Worm (Caenorhabditis elegans) whole organism, young adult: Measurements from ENCODE around the gene srh-7.

Source experiments
- B0035.1 ChIP-seq: sonication (generic microtip); optimal IDR thresholded peaks from 2 replicates; lab custom pipeline; 2016; ENCODE audit warnings: missing genetic modification characterization, mild to moderate bottlenecking, missing compliant biosample characterization, missing genotype, missing genetic modification reagents
- B0261.1 ChIP-seq: sonication (generic microtip); optimal IDR thresholded peaks from 2 replicates; lab custom pipeline; 2016; ENCODE audit warnings: mild to moderate bottlenecking, missing genetic modification characterization, moderate library complexity, missing compliant biosample characterization
- B0336.3 ChIP-seq: fragments of 200-800 bp; sonication (Bioruptor generic); IDR thresholded peaks from 2 replicates; pipeline ENCODE4 v1.3.6; 2022; ENCODE audit warnings: missing genetic modification characterization, missing compliant biosample characterization
- F22D6.2 ChIP-seq: sonication (generic microtip); optimal IDR thresholded peaks from 2 replicates; lab custom pipeline; 2016; ENCODE audit warnings: mild to moderate bottlenecking, missing genetic modification characterization, missing compliant biosample characterization
- F49E8.2 ChIP-seq: sonication (generic microtip); optimal IDR thresholded peaks from 3 replicates; lab custom pipeline; 2017; ENCODE audit warnings: missing genetic modification characterization, mild to moderate bottlenecking, missing compliant biosample characterization, antibody characterized with exemption, moderate library complexity; ENCODE audit not compliant: insufficient read depth
- Y53G8AR.9 ChIP-seq: fragments of 200-800 bp; sonication (Bioruptor generic); conservative IDR thresholded peaks from 2 replicates; pipeline ENCODE4 v1.3.6; 2022; ENCODE audit warnings: missing genetic modification reagents, missing genetic modification characterization, missing compliant biosample characterization
- Y56A3A.18 ChIP-seq: fragments of 200-800 bp; sonication (Bioruptor generic); IDR thresholded peaks from 2 replicates; pipeline ENCODE4 v1.3.6; 2022; ENCODE audit warnings: missing genetic modification reagents, missing genetic modification characterization, missing compliant biosample characterization
- ZK185.1 ChIP-seq: sonication (generic microtip); optimal IDR thresholded peaks from 2 replicates; lab custom pipeline; 2016; ENCODE audit warnings: mild to moderate bottlenecking, missing genetic modification characterization, missing compliant biosample characterization; ENCODE audit not compliant: poor library complexity, severe bottlenecking
- bed-1 ChIP-seq: fragments of 200-800 bp; sonication (Bioruptor generic); IDR thresholded peaks from 2 replicates; pipeline ENCODE4 v1.3.6; 2022; ENCODE audit warnings: missing genetic modification reagents, missing genetic modification characterization, missing compliant biosample characterization
- cebp-2 ChIP-seq: fragments of 200-800 bp; sonication (Bioruptor generic); IDR thresholded peaks from 2 replicates; pipeline ENCODE4 v1.3.6; 2022; ENCODE audit warnings: missing genetic modification characterization, missing compliant biosample characterization
- ceh-100 ChIP-seq: fragments of 200-800 bp; sonication (Bioruptor generic); IDR thresholded peaks from 2 replicates; pipeline ENCODE4 v1.3.6; 2022; ENCODE audit warnings: missing genetic modification reagents, missing genetic modification characterization, missing compliant biosample characterization
- egl-44 ChIP-seq: fragments of 200-800 bp; sonication (Bioruptor generic); IDR thresholded peaks from 2 replicates; pipeline ENCODE4 v1.3.6; 2022; ENCODE audit warnings: missing genetic modification reagents, missing genetic modification characterization, missing compliant biosample characterization
- hlh-12 ChIP-seq: sonication (generic microtip); optimal IDR thresholded peaks from 2 replicates; lab custom pipeline; 2016; ENCODE audit warnings: missing genetic modification characterization, missing compliant biosample characterization
- hmg-1.2 ChIP-seq: fragments of 200-800 bp; sonication (Bioruptor generic); IDR thresholded peaks from 2 replicates; pipeline ENCODE4 v1.3.6; 2022; ENCODE audit warnings: missing genetic modification reagents, missing genetic modification characterization, missing compliant biosample characterization
- lin-26 ChIP-seq: fragments of 200-800 bp; sonication (Bioruptor generic); IDR thresholded peaks from 2 replicates; pipeline ENCODE4 v1.3.6; 2022; ENCODE audit warnings: missing genetic modification reagents, missing genetic modification characterization, missing compliant biosample characterization
- lin-40 ChIP-seq: sonication (generic microtip); optimal IDR thresholded peaks from 2 replicates; lab custom pipeline; 2016; ENCODE audit warnings: missing genetic modification characterization, mild to moderate bottlenecking, missing compliant biosample characterization, missing genotype, missing genetic modification reagents
- lin-54 ChIP-seq: fragments of 200-800 bp; sonication (Bioruptor generic); optimal IDR thresholded peaks from 2 replicates; lab custom pipeline; 2018; ENCODE audit warnings: mild to moderate bottlenecking, missing genetic modification characterization, missing compliant biosample characterization
- lsl-1 ChIP-seq: fragments of 200-800 bp; sonication (Bioruptor generic); optimal IDR thresholded peaks from 2 replicates; lab custom pipeline; 2018; ENCODE audit warnings: mild to moderate bottlenecking, missing genetic modification characterization, moderate library complexity, missing compliant biosample characterization
- madf-3 ChIP-seq: fragments of 200-800 bp; sonication (Bioruptor generic); IDR thresholded peaks from 2 replicates; pipeline ENCODE4 v1.3.6; 2022; ENCODE audit warnings: missing genetic modification reagents, missing genetic modification characterization, missing compliant biosample characterization
- madf-8 ChIP-seq: fragments of 200-800 bp; sonication (Bioruptor generic); conservative IDR thresholded peaks from 2 replicates; pipeline ENCODE4 v1.3.6; 2022; ENCODE audit warnings: missing genetic modification reagents, missing genetic modification characterization, missing compliant biosample characterization
- nfyb-1 ChIP-seq: fragments of 200-800 bp; sonication (Bioruptor generic); IDR thresholded peaks from 2 replicates; pipeline ENCODE4 v1.3.6; 2022; ENCODE audit warnings: missing genetic modification reagents, missing genetic modification characterization, missing compliant biosample characterization
- nhr-27 ChIP-seq: fragments of 200-800 bp; sonication (Bioruptor generic); optimal IDR thresholded peaks from 2 replicates; lab custom pipeline; 2018; ENCODE audit warnings: mild to moderate bottlenecking, missing genetic modification characterization, moderate library complexity, missing compliant biosample characterization
- nhr-80 ChIP-seq: sonication (generic microtip); optimal IDR thresholded peaks from 2 replicates; lab custom pipeline; 2016; ENCODE audit warnings: missing genetic modification characterization, missing compliant biosample characterization
- rec-8 ChIP-seq, 2 experiments: sonication (generic microtip); optimal IDR thresholded peaks; 2 replicates each; lab custom pipeline; 2016; ENCODE audit warnings: mild to moderate bottlenecking in 2 of 2, missing genetic modification characterization in 2 of 2, missing genetic modification reagents in 2 of 2, missing genotype in 2 of 2, missing biosample characterization in 1 of 2, missing compliant biosample characterization in 1 of 2, moderate library complexity in 1 of 2
- repo-1 ChIP-seq: sonication (generic microtip); optimal IDR thresholded peaks from 2 replicates; lab custom pipeline; 2017; ENCODE audit warnings: mild to moderate bottlenecking, missing genetic modification characterization, missing compliant biosample characterization
- sea-2 ChIP-seq: fragments of 200-800 bp; sonication (Bioruptor generic); IDR thresholded peaks from 2 replicates; pipeline ENCODE4 v1.3.6; 2022; ENCODE audit warnings: missing genetic modification characterization, missing compliant biosample characterization
- sptf-2 ChIP-seq: fragments of 200-800 bp; sonication (Bioruptor generic); optimal IDR thresholded peaks from 2 replicates; lab custom pipeline; 2018; ENCODE audit warnings: mild to moderate bottlenecking, missing genetic modification characterization, missing compliant biosample characterization
- xnd-1 ChIP-seq: sonication (generic microtip); optimal IDR thresholded peaks from 2 replicates; lab custom pipeline; 2016; ENCODE audit warnings: missing genotype, missing genetic modification reagents, missing genetic modification characterization, missing compliant biosample characterization
- ztf-22 ChIP-seq: fragments of 200-800 bp; sonication (Bioruptor generic); optimal IDR thresholded peaks from 2 replicates; lab custom pipeline; 2018; ENCODE audit warnings: mild to moderate bottlenecking, missing genetic modification characterization, moderate library complexity, missing compliant biosample characterization
- ztf-3 ChIP-seq: fragments of 200-800 bp; sonication (Bioruptor generic); optimal IDR thresholded peaks from 2 replicates; lab custom pipeline; 2018; ENCODE audit warnings: mild to moderate bottlenecking, missing genetic modification characterization, missing compliant biosample characterization

The srh-7 gene

DNA sequence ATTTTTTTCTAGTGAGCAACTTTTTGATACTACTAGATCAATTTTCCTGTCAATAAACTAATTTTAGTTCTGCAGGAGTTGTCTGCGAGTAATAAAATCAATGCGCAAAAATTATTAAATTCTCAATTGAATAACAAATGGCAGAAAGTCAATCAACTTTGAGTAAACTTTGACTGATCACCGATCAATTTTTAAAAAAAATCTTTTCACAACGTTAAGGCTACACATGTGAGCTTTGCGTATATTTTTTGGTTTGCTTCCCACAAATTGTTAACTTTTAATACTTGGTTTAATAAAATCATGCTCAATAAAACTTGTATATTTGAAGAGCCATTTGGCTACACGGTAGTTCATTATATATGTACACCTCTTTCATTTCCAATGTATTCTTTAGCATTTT is at the start of gene srh-7:
srh-7 (plus strand) TSS at position 301 of the 400 bp plus-strand sequence.
- TF ChIP-seq madf-3 (GFP tag; lab: Robert Waterston, UW) (no peak), ztf-3 (GFP tag; lab: Kevin White, UChicago) (no peak), lin-54 (no peak), ceh-100 (no peak), B0336.3 (GFP tag; lab: Robert Waterston, UW) (no peak), cebp-2 (no peak), repo-1 (tag; lab: Kevin White, UChicago) (no peak)

DNA sequence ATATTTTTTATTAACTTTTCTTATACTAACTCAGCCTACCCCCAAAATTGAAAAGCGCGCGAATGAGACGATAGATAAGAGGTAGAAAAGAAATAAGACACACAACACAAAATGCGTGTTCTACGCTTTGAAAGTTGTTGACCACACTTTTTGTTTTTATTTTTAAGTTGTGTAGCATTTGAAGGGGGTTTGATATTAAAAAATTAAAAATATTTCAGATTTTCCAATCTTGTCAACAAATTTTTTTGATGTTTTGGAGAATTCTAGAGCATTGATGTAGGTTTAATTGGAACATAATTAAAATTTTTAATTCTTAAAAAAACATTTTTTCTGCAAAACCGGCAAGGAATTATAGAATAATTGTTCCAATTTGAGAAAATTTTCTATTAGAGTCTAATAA is 46.8 kb upstream of the srh-7 start, which contains the start of gene cyp-34A6:
cyp-34A6 (minus strand) TSS at position 101 of the 400 bp plus-strand sequence.
- TF ChIP-seq B0035.1 (no peak), Y56A3A.18 (GFP tag; lab: Robert Waterston, UW) (no peak)
- TF ChIP-seq, all 124 proteins: peak for 0

DNA sequence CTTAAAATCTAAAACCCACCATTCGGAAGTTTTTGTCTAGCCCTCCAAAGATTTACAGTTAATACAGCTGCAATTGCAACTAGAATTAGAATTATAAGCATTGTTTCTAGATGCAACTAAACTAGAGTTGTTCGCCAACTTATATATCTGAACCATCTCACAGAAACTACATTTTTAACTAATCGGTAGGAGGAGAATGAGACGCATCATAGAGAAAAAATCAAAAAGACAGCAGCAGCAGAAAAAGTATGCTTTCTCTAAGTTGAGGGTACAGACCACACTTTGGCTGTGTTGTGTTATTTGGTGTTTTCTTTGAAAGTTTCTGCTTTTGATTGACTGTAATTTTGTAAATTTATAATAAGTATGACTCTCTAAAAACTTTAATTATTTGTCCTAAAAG is 44.3 kb upstream of the srh-7 start, which contains the start of gene cyp-34A7:
cyp-34A7 (minus strand) TSS at position 101 of the 400 bp plus-strand sequence.
- no peak for TF ChIP-seq nhr-80 (tag; lab: Kevin White, UChicago)
- no peak for TF ChIP-seq ZK185.1 (tag; lab: Kevin White, UChicago)
- TF ChIP-seq bed-1 (GFP tag; lab: Robert Waterston, UW), result no peak
- TF ChIP-seq lin-26 (GFP tag; lab: Robert Waterston, UW), result no peak
- no peak for TF ChIP-seq F49E8.2 (tag; lab: Kevin White, UChicago)
- no peak for TF ChIP-seq hlh-12 (tag; lab: Kevin White, UChicago)
- TF ChIP-seq nfyb-1 (GFP tag; lab: Robert Waterston, UW), result no peak
- TF ChIP-seq lin-40 (tag; lab: Kevin White, UChicago), result no peak
- no peak for TF ChIP-seq rec-8 (tag; optimal IDR thresholded peaks at IDR 0.05; lab: Kevin White, UChicago)

DNA sequence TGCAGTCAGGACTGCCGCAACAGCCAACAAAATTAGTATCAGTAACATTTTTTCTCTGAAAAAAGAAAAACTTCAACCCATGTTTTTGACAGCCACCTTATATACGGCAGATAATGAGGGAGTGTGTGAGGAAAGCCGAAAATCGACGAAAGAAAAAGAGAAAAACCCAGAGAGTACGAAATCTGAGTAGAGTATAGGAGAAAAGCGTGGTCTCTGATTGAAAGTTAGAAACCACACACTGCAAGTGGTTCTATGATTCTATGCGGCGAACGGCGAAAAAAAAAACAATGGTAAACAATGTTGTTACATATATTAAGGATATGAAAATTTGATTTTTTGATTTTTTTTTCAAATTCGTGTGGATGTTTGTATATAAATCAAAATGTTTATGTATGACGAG is 40.3 kb upstream of the srh-7 start, which contains the start of gene cyp-34A8:
cyp-34A8 (minus strand) TSS at position 62 of the 400 bp plus-strand sequence.
- no peak for TF ChIP-seq lsl-1 (GFP tag; lab: Kevin White, UChicago)
- TF ChIP-seq nhr-80 (tag; lab: Kevin White, UChicago), result peak; percentile 20

DNA sequence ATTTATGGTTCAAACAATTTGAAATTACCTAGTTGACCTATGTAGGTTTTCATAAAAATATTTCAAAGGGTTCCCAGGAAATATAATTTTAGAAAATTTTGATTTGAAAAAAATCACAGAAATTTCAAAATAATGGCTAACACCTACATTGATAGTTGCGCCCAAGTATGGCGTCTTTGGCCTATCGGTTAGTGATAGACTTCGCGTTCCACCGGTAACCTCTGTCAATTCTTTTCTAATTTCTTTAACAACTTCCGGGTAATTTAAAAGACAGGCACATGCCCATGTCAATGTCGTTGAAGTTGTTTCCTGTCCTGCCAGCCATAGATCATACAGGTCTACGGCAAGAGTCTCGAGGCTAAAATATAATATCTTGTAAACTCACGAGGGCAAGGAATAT is 39.1 kb upstream of the srh-7 start:
- TF ChIP-seq sea-2 (no peak), lsl-1 (GFP tag; lab: Kevin White, UChicago) (no peak), egl-44 (GFP tag; lab: Robert Waterston, UW) (no peak), lin-40 (tag; lab: Kevin White, UChicago) (no peak), madf-8 (no peak), hmg-1.2 (GFP tag; lab: Robert Waterston, UW) (no peak), ztf-22 (GFP tag; lab: Kevin White, UChicago) (no peak), nhr-27 (tag; lab: Kevin White, UChicago) (no peak), B0261.1 (no peak), F22D6.2 (tag; lab: Kevin White, UChicago) (no peak), xnd-1 (tag; lab: Kevin White, UChicago) (no peak), sptf-2 (no peak), Y53G8AR.9 (GFP tag; lab: Robert Waterston, UW) (no peak), F49E8.2 (tag; lab: Kevin White, UChicago) (no peak)
